Fruit fly (Drosophila melanogaster) whole organism, embryonic: ENCODE results near the gene Arfip.

ENCODE experiments used
- Antp ChIP-seq: fragments of 200-800 bp; sonication (Bioruptor generic); optimal IDR thresholded peaks from 3 replicates; lab custom pipeline; 2016; ENCODE audit warnings: missing biosample characterization, missing genetic modification characterization
- Blimp-1 ChIP-seq: fragments of 200-800 bp; sonication (Bioruptor generic); optimal IDR thresholded peaks from 3 replicates; lab custom pipeline; 2018; ENCODE audit warnings: missing biosample characterization, missing genetic modification characterization, mild to moderate bottlenecking, moderate library complexity, missing genetic modification reagents
- CG10321 ChIP-seq: fragments of 200-800 bp; sonication (Bioruptor generic); IDR thresholded peaks from 2 replicates; pipeline ENCODE4 v1.3.6; 2022; ENCODE audit warnings: missing biosample characterization, missing genetic modification characterization
- CG10959 ChIP-seq: fragments of 200-800 bp; sonication (Bioruptor generic); IDR thresholded peaks from 2 replicates; pipeline ENCODE4 v1.3.6; 2022; ENCODE audit warnings: missing biosample characterization, missing genetic modification characterization
- CG12299 ChIP-seq: fragments of 200-800 bp; sonication (Bioruptor generic); optimal IDR thresholded peaks from 2 replicates; lab custom pipeline; 2018; ENCODE audit warnings: missing biosample characterization, mild to moderate bottlenecking, missing genetic modification characterization
- CG13424 ChIP-seq: fragments of 200-800 bp; sonication (Bioruptor generic); optimal IDR thresholded peaks from 2 replicates; lab custom pipeline; 2019; ENCODE audit warnings: missing biosample characterization, mild to moderate bottlenecking, missing genetic modification characterization, moderate library complexity
- CG13624 ChIP-seq: fragments of 200-800 bp; sonication (Bioruptor generic); optimal IDR thresholded peaks from 2 replicates; lab custom pipeline; 2016; ENCODE audit warnings: missing biosample characterization, missing genetic modification characterization
- CG13775 ChIP-seq: fragments of 200-800 bp; sonication (Bioruptor generic); optimal IDR thresholded peaks from 3 replicates; lab custom pipeline; 2017; ENCODE audit warnings: missing biosample characterization, mild to moderate bottlenecking, missing genetic modification characterization
- CG15479 ChIP-seq: fragments of 200-800 bp; sonication (Bioruptor generic); optimal IDR thresholded peaks from 3 replicates; lab custom pipeline; 2019; ENCODE audit warnings: missing biosample characterization, mild to moderate bottlenecking, missing genetic modification characterization, moderate library complexity
- CG17802 ChIP-seq: fragments of 200-800 bp; sonication (Bioruptor generic); optimal IDR thresholded peaks from 2 replicates; lab custom pipeline; 2018; ENCODE audit warnings: missing biosample characterization, mild to moderate bottlenecking, missing genetic modification characterization, moderate library complexity
- CG2199 ChIP-seq: fragments of 200-800 bp; sonication (Bioruptor generic); IDR thresholded peaks from 3 replicates; pipeline ENCODE4 v1.3.6; 2022; ENCODE audit warnings: missing biosample characterization, missing genetic modification characterization
- CG2202 ChIP-seq: fragments of 200-800 bp; sonication (Bioruptor generic); optimal IDR thresholded peaks from 2 replicates; lab custom pipeline; 2018; ENCODE audit warnings: missing biosample characterization, mild to moderate bottlenecking, missing genetic modification characterization
- CG3726 ChIP-seq: fragments of 200-800 bp; sonication (Bioruptor generic); IDR thresholded peaks from 3 replicates; pipeline ENCODE4, ENCODE4 v1.3.6; 2022; ENCODE audit warnings: missing biosample characterization, missing genetic modification characterization
- CG43689 ChIP-seq: fragments of 200-800 bp; sonication (Bioruptor generic); IDR thresholded peaks from 2 replicates; pipeline ENCODE4 v1.3.6; 2022; ENCODE audit warnings: missing biosample characterization, missing genetic modification characterization
- CG4730 ChIP-seq: fragments of 200-800 bp; sonication (Bioruptor generic); IDR thresholded peaks from 2 replicates; pipeline ENCODE4 v1.3.6; 2022; ENCODE audit warnings: missing biosample characterization, missing genetic modification characterization
- CG6272 ChIP-seq: fragments of 200-800 bp; sonication (Bioruptor generic); IDR thresholded peaks from 2 replicates; pipeline ENCODE4 v1.3.6; 2022; ENCODE audit warnings: missing biosample characterization, missing genetic modification characterization
- CG8388 ChIP-seq: fragments of 200-800 bp; sonication (Bioruptor generic); optimal IDR thresholded peaks from 2 replicates; lab custom pipeline; 2019; ENCODE audit warnings: missing biosample characterization, mild to moderate bottlenecking, missing genetic modification characterization, moderate library complexity
- CG9817 ChIP-seq: fragments of 200-800 bp; sonication (Bioruptor generic); optimal IDR thresholded peaks from 2 replicates; lab custom pipeline; 2018; ENCODE audit warnings: missing biosample characterization, mild to moderate bottlenecking, missing genetic modification characterization, moderate library complexity
- CTCF ChIP-seq: fragments of 200-800 bp; sonication (Bioruptor generic); optimal IDR thresholded peaks from 2 replicates; lab custom pipeline; 2017; ENCODE audit warnings: missing biosample characterization, mild to moderate bottlenecking, missing genetic modification characterization, moderate library complexity
- Chrac-16 ChIP-seq: fragments of 200-800 bp; sonication (Bioruptor generic); optimal IDR thresholded peaks from 3 replicates; lab custom pipeline; 2016; ENCODE audit warnings: missing biosample characterization, missing genetic modification characterization
- D19B ChIP-seq: fragments of 200-800 bp; sonication (Bioruptor generic); optimal IDR thresholded peaks from 2 replicates; lab custom pipeline; 2017; ENCODE audit warnings: missing biosample characterization, mild to moderate bottlenecking, missing genetic modification characterization
- Dip2 ChIP-seq: fragments of 200-800 bp; sonication (Bioruptor generic); IDR thresholded peaks from 2 replicates; pipeline ENCODE4 v1.3.6; 2022; ENCODE audit warnings: missing biosample characterization, missing genetic modification characterization
- Dll ChIP-seq: fragments of 200-800 bp; sonication (Bioruptor generic); IDR thresholded peaks from 4 replicates; pipeline ENCODE4 v1.3.6; 2022; ENCODE audit warnings: missing biosample characterization, missing genetic modification characterization; ENCODE audit not compliant: partially characterized antibody
- Gsc ChIP-seq: fragments of 200-800 bp; sonication (Bioruptor generic); IDR thresholded peaks from 2 replicates; pipeline ENCODE4 v1.3.6; 2022; ENCODE audit warnings: missing biosample characterization, missing genetic modification characterization
- Hey ChIP-seq: fragments of 200-800 bp; sonication (Bioruptor generic); optimal IDR thresholded peaks from 3 replicates; lab custom pipeline; 2018; ENCODE audit warnings: missing biosample characterization, mild to moderate bottlenecking, missing genetic modification characterization
- Max ChIP-seq: fragments of 200-800 bp; sonication (Bioruptor generic); optimal IDR thresholded peaks from 2 replicates; lab custom pipeline; 2016; ENCODE audit warnings: missing biosample characterization, mild to moderate bottlenecking, missing genetic modification characterization
- Meics ChIP-seq: fragments of 200-800 bp; sonication (Bioruptor generic); optimal IDR thresholded peaks from 2 replicates; lab custom pipeline; 2017; ENCODE audit warnings: missing biosample characterization, mild to moderate bottlenecking, missing genetic modification characterization
- Optix ChIP-seq: fragments of 200-800 bp; sonication (Bioruptor generic); IDR thresholded peaks from 3 replicates; pipeline ENCODE4 v1.3.6; 2022; ENCODE audit warnings: missing biosample characterization, missing genetic modification characterization
- Poxn ChIP-seq: fragments of 200-800 bp; sonication (Bioruptor generic); IDR thresholded peaks from 2 replicates; pipeline ENCODE4 v1.3.6; 2022; ENCODE audit warnings: missing biosample characterization, missing genetic modification characterization
- Trl ChIP-seq, 3 experiments: fragments of >200 bp in 2 of 3; fragments of 200-800 bp in 1 of 3; sonication (Bioruptor generic) in 1 of 3; optimal IDR thresholded peaks; 2 replicates in 1 of 3; 3 replicates in 2 of 3; lab custom pipeline; 2016 to 2017; ENCODE audit warnings: missing biosample characterization in 1 of 3, missing genetic modification characterization in 1 of 3
- YL-1 ChIP-seq: fragments of 200-800 bp; sonication (Bioruptor generic); optimal IDR thresholded peaks from 3 replicates; lab custom pipeline; 2017; ENCODE audit warnings: missing biosample characterization, mild to moderate bottlenecking, missing genetic modification characterization
- ab ChIP-seq: fragments of 200-800 bp; sonication (Bioruptor generic); optimal IDR thresholded peaks from 2 replicates; lab custom pipeline; 2016; ENCODE audit warnings: missing biosample characterization, missing genetic modification characterization
- ara ChIP-seq: fragments of 200-800 bp; sonication (Bioruptor generic); IDR thresholded peaks from 2 replicates; pipeline ENCODE4 v1.3.6; 2022; ENCODE audit warnings: missing biosample characterization, missing genetic modification characterization
- dpn ChIP-seq, 2 experiments: fragments of 200-800 bp; sonication (Bioruptor generic); optimal IDR thresholded peaks; 3 replicates each; lab custom pipeline; 2016; ENCODE audit warnings: missing biosample characterization in 2 of 2, missing genetic modification characterization in 2 of 2
- eve ChIP-seq, 2 experiments: fragments of >200 bp; optimal IDR thresholded peaks; 2 replicates each; lab custom pipeline; 2017; ENCODE audit warnings: missing biosample characterization in 2 of 2, missing genetic modification characterization in 2 of 2
- fd96Cb ChIP-seq: fragments of 200-800 bp; sonication (Bioruptor generic); optimal IDR thresholded peaks from 2 replicates; lab custom pipeline; 2018; ENCODE audit warnings: missing biosample characterization, mild to moderate bottlenecking, missing genetic modification characterization, moderate library complexity
- hb ChIP-seq: fragments of 200-800 bp; sonication (Bioruptor generic); IDR thresholded peaks from 3 replicates; pipeline ENCODE4 v1.3.6; 2022; ENCODE audit warnings: missing biosample characterization, missing genetic modification characterization; ENCODE audit not compliant: partially characterized antibody
- her ChIP-seq: fragments of 200-800 bp; sonication (Bioruptor generic); optimal IDR thresholded peaks from 2 replicates; lab custom pipeline; 2016; ENCODE audit warnings: missing biosample characterization, missing genetic modification characterization
- insv ChIP-seq, 2 experiments: fragments of 200-800 bp; sonication (Bioruptor generic); optimal IDR thresholded peaks; 3 replicates each; lab custom pipeline; 2016 to 2018; ENCODE audit warnings: missing biosample characterization in 2 of 2, missing genetic modification characterization in 2 of 2
- kah ChIP-seq: fragments of 200-800 bp; sonication (Bioruptor generic); optimal IDR thresholded peaks from 2 replicates; lab custom pipeline; 2018; ENCODE audit warnings: missing biosample characterization, mild to moderate bottlenecking, missing genetic modification characterization
- nau ChIP-seq: fragments of 200-800 bp; sonication (Bioruptor generic); optimal IDR thresholded peaks from 3 replicates; lab custom pipeline; 2017; ENCODE audit warnings: missing biosample characterization, mild to moderate bottlenecking, missing genetic modification characterization, missing genetic modification reagents
- nerfin-1 ChIP-seq: fragments of 200-800 bp; sonication (Bioruptor generic); optimal IDR thresholded peaks from 3 replicates; lab custom pipeline; 2019; ENCODE audit warnings: missing biosample characterization, mild to moderate bottlenecking, missing genetic modification characterization, moderate library complexity
- pnt ChIP-seq: fragments of 200-800 bp; sonication (Bioruptor generic); optimal IDR thresholded peaks from 3 replicates; lab custom pipeline; 2016; ENCODE audit warnings: missing biosample characterization, missing genetic modification characterization
- ranshi ChIP-seq: fragments of 200-800 bp; sonication (Bioruptor generic); IDR thresholded peaks from 2 replicates; pipeline ENCODE4 v1.3.6; 2022; ENCODE audit warnings: missing biosample characterization, missing genetic modification characterization
- sqz ChIP-seq: fragments of 200-800 bp; sonication (Bioruptor generic); optimal IDR thresholded peaks from 3 replicates; lab custom pipeline; 2018; ENCODE audit warnings: missing biosample characterization, mild to moderate bottlenecking, missing genetic modification characterization
- ssp ChIP-seq: fragments of 200-800 bp; sonication (Bioruptor generic); IDR thresholded peaks from 2 replicates; pipeline ENCODE4 v1.3.6; 2022; ENCODE audit warnings: missing biosample characterization, missing genetic modification characterization
- tup ChIP-seq: fragments of 200-800 bp; sonication (Bioruptor generic); optimal IDR thresholded peaks from 2 replicates; lab custom pipeline; 2016; ENCODE audit warnings: missing biosample characterization, mild to moderate bottlenecking, missing genetic modification characterization, moderate library complexity
- wdn ChIP-seq: fragments of 200-800 bp; sonication (Bioruptor generic); IDR thresholded peaks from 2 replicates; pipeline ENCODE4 v1.3.6; 2022; ENCODE audit warnings: missing biosample characterization, missing genetic modification characterization
- zfh1 ChIP-seq: fragments of 200-800 bp; sonication (Bioruptor generic); IDR thresholded peaks from 3 replicates; pipeline ENCODE4 v1.3.6; 2022; ENCODE audit warnings: missing biosample characterization, missing genetic modification characterization

The Arfip gene

dm6 chr3R:11211291-11212061, 23.3 kb downstream of the Arfip start:
- 0 out of 4 replicates have a peak, but pooled peaks have one; percentile 20 for TF ChIP-seq Dll (GFP tag; lab: Robert Waterston, UW)
- peak; percentile 12 for TF ChIP-seq nau
- peak; percentile 73 for TF ChIP-seq Max (GFP tag; lab: Kevin White, UChicago)
- TF ChIP-seq Blimp-1 (GFP tag; lab: Kevin White, UChicago) = peak; percentile 56
- peak; percentile 5; the same call in 1 of the 2 replicates for TF ChIP-seq CG10321 (GFP tag; lab: Robert Waterston, UW)
- no peak for TF ChIP-seq Trl (optimal IDR thresholded peaks at IDR 0.05; lab: Kevin White, UChicago)
- peak; percentile 63 for TF ChIP-seq Trl (GFP tag; optimal IDR thresholded peaks at IDR 0.05; lab: Kevin White, UChicago)
- TF ChIP-seq CG15479 (GFP tag; lab: Kevin White, UChicago) = no peak
- TF ChIP-seq tup (GFP tag; lab: Kevin White, UChicago) = no peak
- no peak for TF ChIP-seq CG10959 (GFP tag; lab: Robert Waterston, UW)
- peak; percentile 76 for TF ChIP-seq Meics (GFP tag; lab: Kevin White, UChicago)
- peak; percentile 53; the same call in 1 of the 3 replicates for TF ChIP-seq CG3726 (GFP tag; lab: Robert Waterston, UW)
- peak; percentile 68 for TF ChIP-seq ranshi (GFP tag; lab: Robert Waterston, UW)
- TF ChIP-seq ssp (GFP tag; lab: Robert Waterston, UW) = peak; percentile 57; the same call in 1 of the 2 replicates
- TF ChIP-seq D19B (GFP tag; lab: Kevin White, UChicago) = peak; percentile 57
- peak; percentile 82 for TF ChIP-seq zfh1 (GFP tag; lab: Robert Waterston, UW)
- peak; percentile 78 to 86 for TF ChIP-seq dpn (GFP tag; optimal IDR thresholded peaks at IDR 0.05; lab: Kevin White, UChicago)
- TF ChIP-seq CG2202 = no peak
- peak; percentile 56; the same call in 1 of the 2 replicates for TF ChIP-seq CG4730
- TF ChIP-seq CG6272 (GFP tag; lab: Robert Waterston, UW) = peak; percentile 54; the same call in 1 of the 2 replicates
- TF ChIP-seq nerfin-1 (tag; lab: Kevin White, UChicago) = no peak
- peak; percentile 57 for TF ChIP-seq YL-1 (GFP tag; lab: Kevin White, UChicago)
- peak; percentile 63 for TF ChIP-seq pnt
- peak; percentile 35; the same call in 1 of the 3 replicates for TF ChIP-seq Optix (GFP tag; lab: Robert Waterston, UW)
- TF ChIP-seq eve (GFP tag; optimal IDR thresholded peaks at IDR 0.05; lab: Kevin White, UChicago) = no peak
- no peak for TF ChIP-seq Poxn
- TF ChIP-seq CG2199 (GFP tag; lab: Robert Waterston, UW) = 0 out of 3 replicates have a peak, but pooled peaks have one; percentile 28
- TF ChIP-seq insv (GFP tag; optimal IDR thresholded peaks at IDR 0.05; lab: Kevin White, UChicago) = peak in 1 of 2 experiments; percentile 17
- peak; percentile 87 for TF ChIP-seq kah (GFP tag; lab: Kevin White, UChicago)
- TF ChIP-seq fd96Cb (tag; lab: Kevin White, UChicago) = peak; percentile 59
- TF ChIP-seq ara (GFP tag; lab: Robert Waterston, UW) = peak; percentile 67
- peak; percentile 86 for TF ChIP-seq CTCF (GFP tag; lab: Kevin White, UChicago)
- peak; percentile 63 for TF ChIP-seq CG13424 (tag; lab: Kevin White, UChicago)
- TF ChIP-seq sqz (GFP tag; lab: Kevin White, UChicago) = peak; percentile 10
- no peak for TF ChIP-seq Gsc (GFP tag; lab: Robert Waterston, UW)
- TF ChIP-seq CG17802 (tag; lab: Kevin White, UChicago) = peak; percentile 38
- TF ChIP-seq CG43689 = no peak
- TF ChIP-seq her (GFP tag; lab: Kevin White, UChicago) = peak; percentile 47
- no peak for TF ChIP-seq ab (GFP tag; lab: Kevin White, UChicago)
- peak; percentile 53 for TF ChIP-seq CG13775 (GFP tag; lab: Kevin White, UChicago)
- peak; percentile 65 for TF ChIP-seq Antp (GFP tag; lab: Kevin White, UChicago)
- no peak for TF ChIP-seq Dip2
- TF ChIP-seq CG13624 = peak; percentile 79
- TF ChIP-seq wdn (GFP tag; lab: Robert Waterston, UW) = peak; percentile 57
- TF ChIP-seq hb (GFP tag; lab: Robert Waterston, UW) = no peak
- peak; percentile 33 for TF ChIP-seq CG12299 (tag; lab: Kevin White, UChicago)
- peak; percentile 65 for TF ChIP-seq CG9817
- TF ChIP-seq CG8388 = peak; percentile 43
- peak; percentile 77 for TF ChIP-seq Chrac-16 (GFP tag; lab: Kevin White, UChicago)
- TF ChIP-seq Hey (tag; lab: Kevin White, UChicago) = peak; percentile 69
